Worm (Caenorhabditis elegans) whole organism, L2 larva: ENCODE data around the gene T28A11.22.

Experiments
- F13H6.1 ChIP-seq: sonication (generic microtip); optimal IDR thresholded peaks from 2 replicates; lab custom pipeline; 2016; ENCODE audit warnings: missing genetic modification characterization, missing compliant biosample characterization
- ama-1 ChIP-seq: fragments of 150-350 bp; optimal IDR thresholded peaks from 2 replicates; lab custom pipeline; 2018; ENCODE audit warnings: inconsistent platforms
- ceh-82 ChIP-seq: fragments of 150-350 bp; optimal IDR thresholded peaks from 2 replicates; lab custom pipeline; 2014; ENCODE audit warnings: missing biosample characterization, missing genetic modification characterization
- crh-2 ChIP-seq: sonication (generic microtip); optimal IDR thresholded peaks from 2 replicates; lab custom pipeline; 2017; ENCODE audit warnings: missing biosample characterization, missing genetic modification characterization
- fos-1 ChIP-seq: fragments of 150-350 bp; optimal IDR thresholded peaks from 2 replicates; lab custom pipeline; 2014; ENCODE audit warnings: missing biosample characterization, missing genetic modification characterization
- nhr-12 ChIP-seq: fragments of 150-350 bp; optimal IDR thresholded peaks from 2 replicates; lab custom pipeline; 2014; ENCODE audit warnings: missing biosample characterization, missing genetic modification characterization
- ztf-4 ChIP-seq: fragments of 150-350 bp; optimal IDR thresholded peaks from 2 replicates; lab custom pipeline; 2014; ENCODE audit warnings: missing biosample characterization, missing genetic modification characterization

ce11 chrV:3260075-3260474 is 2.7 kb downstream of the T28A11.22 start, which contains the start of gene srbc-5:
- TF ChIP-seq crh-2 (tag; lab: Kevin White, UChicago) (no peak), ama-1 (lab: Kevin White, UChicago) (no peak), nhr-12 (tag; lab: Kevin White, UChicago) (no peak), ceh-82 (tag; lab: Kevin White, UChicago) (no peak), ztf-4 (tag; lab: Kevin White, UChicago) (no peak), fos-1 (tag; lab: Kevin White, UChicago) (no peak), F13H6.1 (tag; lab: Kevin White, UChicago) (no peak)
